Worm (Caenorhabditis elegans): ENCODE data around the gene gcy-13.

DNA sequence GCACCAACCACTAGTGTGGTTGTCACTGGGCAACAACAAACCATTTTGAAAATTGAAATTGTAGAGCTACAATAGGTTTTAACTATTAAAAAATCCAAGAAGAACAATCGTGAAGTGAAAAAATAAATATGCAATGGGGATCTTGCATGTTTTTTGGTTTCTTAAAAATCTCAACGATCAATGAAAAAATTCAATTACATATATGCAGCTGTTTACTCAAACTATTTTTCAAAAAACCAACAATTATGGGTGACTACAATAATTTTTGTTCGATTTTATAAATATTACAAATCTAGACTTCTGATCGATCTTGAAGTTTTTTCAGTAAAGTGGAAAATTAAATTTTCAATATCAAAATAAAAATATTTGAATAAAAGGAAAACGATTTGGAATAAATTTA, 39.2 kb upstream of the gcy-13 start, which contains the start of gene cdr-4:
- TF ChIP-seq aly-2 (tag; optimal IDR thresholded peaks at IDR 0.05) (no peak), egl-27 (tag; optimal IDR thresholded peaks at IDR 0.05) (no peak)

Measured in whole organism, L2 larva.